Fruit fly (Drosophila melanogaster) whole organism, wandering third instar larva: ENCODE data around the gene CG7872.

Source experiments
- Abd-B ChIP-seq: fragments of >200 bp; optimal IDR thresholded peaks from 2 replicates; lab custom pipeline; 2017; ENCODE audit warnings: missing biosample characterization, missing genetic modification characterization
- CG32264 ChIP-seq: fragments of 200-800 bp; sonication (Bioruptor generic); optimal IDR thresholded peaks from 2 replicates; lab custom pipeline; 2016; ENCODE audit warnings: missing biosample characterization, missing genetic modification characterization
- CG9705 ChIP-seq: fragments of 200-800 bp; sonication (Bioruptor generic); optimal IDR thresholded peaks from 2 replicates; lab custom pipeline; 2018; ENCODE audit warnings: missing biosample characterization, mild to moderate bottlenecking, missing genetic modification characterization
- CrebA ChIP-seq: fragments of 200-800 bp; sonication (Bioruptor generic); optimal IDR thresholded peaks from 2 replicates; lab custom pipeline; 2016; ENCODE audit warnings: missing biosample characterization, mild to moderate bottlenecking, missing genetic modification characterization, borderline replicate concordance
- Dfd ChIP-seq: fragments of >200 bp; optimal IDR thresholded peaks from 2 replicates; lab custom pipeline; 2017; ENCODE audit warnings: missing biosample characterization, missing genetic modification characterization
- Dif ChIP-seq: fragments of 200-275, 200-300 bp; sonication (Bioruptor generic); optimal IDR thresholded peaks from 2 replicates; lab custom pipeline; 2018; ENCODE audit warnings: missing biosample characterization, missing genetic modification characterization; ENCODE audit not compliant: partially characterized antibody
- GATAd ChIP-seq: sonication (Bioruptor generic); optimal IDR thresholded peaks from 2 replicates; lab custom pipeline; 2016; ENCODE audit warnings: missing biosample characterization, missing genetic modification characterization
- HLH106 ChIP-seq: fragments of 200-800 bp; optimal IDR thresholded peaks from 3 replicates; lab custom pipeline; 2019; ENCODE audit warnings: missing biosample characterization, mild to moderate bottlenecking, missing genetic modification characterization, moderate library complexity
- Hnf4 ChIP-seq: fragments of 200-800 bp; sonication (Bioruptor generic); optimal IDR thresholded peaks from 2 replicates; lab custom pipeline; 2016; ENCODE audit warnings: missing biosample characterization, mild to moderate bottlenecking, missing genetic modification characterization
- Hr78 ChIP-seq: fragments of >200 bp; optimal IDR thresholded peaks from 2 replicates; lab custom pipeline; 2017; ENCODE audit warnings: missing biosample characterization, missing genetic modification characterization
- Hr83 ChIP-seq: fragments of 200-300 bp; sonication (Bioruptor generic); optimal IDR thresholded peaks from 2 replicates; lab custom pipeline; 2016; ENCODE audit warnings: missing biosample characterization, mild to moderate bottlenecking, missing genetic modification characterization, moderate library complexity; ENCODE audit not compliant: poor library complexity, severe bottlenecking
- Jra ChIP-seq: sonication (Bioruptor generic); optimal IDR thresholded peaks from 2 replicates; lab custom pipeline; 2016; ENCODE audit warnings: missing biosample characterization, missing genetic modification characterization
- Mio ChIP-seq: sonication (Bioruptor generic); optimal IDR thresholded peaks from 2 replicates; lab custom pipeline; 2016; ENCODE audit warnings: missing biosample characterization, missing genetic modification characterization
- Myc ChIP-seq: fragments of >200 bp; optimal IDR thresholded peaks from 2 replicates; lab custom pipeline; 2017
- N ChIP-seq: fragments of >200 bp; optimal IDR thresholded peaks from 2 replicates; lab custom pipeline; 2018; ENCODE audit warnings: missing biosample characterization, missing external identifiers, missing genetic modification characterization
- OdsH ChIP-seq: fragments of 200-800 bp; sonication (Bioruptor generic); optimal IDR thresholded peaks from 2 replicates; lab custom pipeline; 2016; ENCODE audit warnings: missing biosample characterization, mild to moderate bottlenecking, missing genetic modification characterization
- Rel ChIP-seq, 2 experiments: fragments of 200-800 bp; sonication (Bioruptor generic) in 1 of 2; optimal IDR thresholded peaks; 2 replicates in 1 of 2; 3 replicates in 1 of 2; lab custom pipeline; 2016 to 2019; ENCODE audit warnings: mild to moderate bottlenecking in 2 of 2, missing biosample characterization in 2 of 2, missing genetic modification characterization in 2 of 2, moderate library complexity in 1 of 2
- Sp1 ChIP-seq: fragments of 200-800 bp; sonication (Bioruptor generic); optimal IDR thresholded peaks from 3 replicates; lab custom pipeline; 2019; ENCODE audit warnings: missing biosample characterization, mild to moderate bottlenecking, missing genetic modification characterization, moderate library complexity
- Vsx2 ChIP-seq: fragments of 200-300, 225-300 bp; sonication (Bioruptor generic); optimal IDR thresholded peaks from 2 replicates; lab custom pipeline; 2018; ENCODE audit warnings: missing biosample characterization, missing genetic modification characterization; ENCODE audit not compliant: partially characterized antibody
- br ChIP-seq: fragments of 200-800 bp; sonication (Bioruptor generic); optimal IDR thresholded peaks from 2 replicates; lab custom pipeline; 2016; ENCODE audit warnings: missing biosample characterization, missing genetic modification characterization
- brk ChIP-seq: fragments of 200-800 bp; sonication (Bioruptor generic); optimal IDR thresholded peaks from 2 replicates; lab custom pipeline; 2016; ENCODE audit warnings: missing biosample characterization, mild to moderate bottlenecking, missing genetic modification characterization
- dl ChIP-seq, 2 experiments: fragments of 175-275, 200-275 bp in 1 of 2; fragments of 200-275 bp in 1 of 2; sonication (Bioruptor generic); optimal IDR thresholded peaks; lab custom pipeline; 2018; ENCODE audit warnings: mild to moderate bottlenecking in 2 of 2, missing biosample characterization in 2 of 2, missing genetic modification characterization in 2 of 2, moderate library complexity in 2 of 2; ENCODE audit not compliant: partially characterized antibody in 2 of 2, insufficient read depth in 1 of 2
- dmrt93B ChIP-seq: fragments of 200-800 bp; sonication (Bioruptor generic); optimal IDR thresholded peaks from 2 replicates; lab custom pipeline; 2018; ENCODE audit warnings: missing biosample characterization, mild to moderate bottlenecking, missing genetic modification characterization
- dsf ChIP-seq: sonication (Bioruptor generic); optimal IDR thresholded peaks from 2 replicates; lab custom pipeline; 2016; ENCODE audit warnings: missing biosample characterization, missing genetic modification characterization, borderline replicate concordance
- ey ChIP-seq: fragments of 200-800 bp; sonication (Bioruptor generic); optimal IDR thresholded peaks from 2 replicates; lab custom pipeline; 2016; ENCODE audit warnings: missing biosample characterization, missing genetic modification characterization
- foxo ChIP-seq, 2 experiments: fragments of 200-800 bp; sonication (Bioruptor generic); optimal IDR thresholded peaks; 2 replicates in 1 of 2; 3 replicates in 1 of 2; lab custom pipeline; 2016 to 2017; ENCODE audit warnings: missing biosample characterization in 2 of 2, missing genetic modification characterization in 2 of 2
- fru ChIP-seq: fragments of 200-800 bp; sonication (Bioruptor generic); optimal IDR thresholded peaks from 3 replicates; lab custom pipeline; 2016; ENCODE audit warnings: missing biosample characterization, mild to moderate bottlenecking, missing genetic modification characterization
- h ChIP-seq: fragments of 200-800 bp; sonication (Bioruptor generic); optimal IDR thresholded peaks from 3 replicates; lab custom pipeline; 2016; ENCODE audit warnings: missing biosample characterization, mild to moderate bottlenecking, missing genetic modification characterization
- jim ChIP-seq: fragments of 175-275, 200-325 bp; sonication (Bioruptor generic); optimal IDR thresholded peaks from 2 replicates; lab custom pipeline; 2016; ENCODE audit warnings: missing biosample characterization, mild to moderate bottlenecking, missing genetic modification characterization
- lola ChIP-seq: fragments of >200 bp; optimal IDR thresholded peaks from 2 replicates; lab custom pipeline; 2017; ENCODE audit warnings: missing biosample characterization, missing genetic modification characterization
- pan ChIP-seq: fragments of >200 bp; optimal IDR thresholded peaks from 2 replicates; lab custom pipeline; 2017
- psq ChIP-seq: fragments of 200-800 bp; sonication (Bioruptor generic); optimal IDR thresholded peaks from 3 replicates; lab custom pipeline; 2017; ENCODE audit warnings: missing biosample characterization, mild to moderate bottlenecking, missing genetic modification characterization, moderate library complexity
- rgr ChIP-seq: fragments of 200-800 bp; sonication (Bioruptor generic); optimal IDR thresholded peaks from 3 replicates; lab custom pipeline; 2016; ENCODE audit warnings: missing biosample characterization, mild to moderate bottlenecking, missing genetic modification characterization
- sage ChIP-seq: fragments of 200-800 bp; sonication (Bioruptor generic); optimal IDR thresholded peaks from 2 replicates; lab custom pipeline; 2016; ENCODE audit warnings: missing biosample characterization, mild to moderate bottlenecking, missing genetic modification characterization
- sv ChIP-seq: fragments of 200-800 bp; sonication (Bioruptor generic); optimal IDR thresholded peaks from 3 replicates; lab custom pipeline; 2016; ENCODE audit warnings: missing biosample characterization, missing genetic modification characterization
- tai ChIP-seq: sonication (Bioruptor generic); optimal IDR thresholded peaks from 2 replicates; lab custom pipeline; 2016; ENCODE audit warnings: missing biosample characterization, missing genetic modification characterization
- usp ChIP-seq: fragments of >200 bp; optimal IDR thresholded peaks from 2 replicates; lab custom pipeline; 2017; ENCODE audit warnings: missing biosample characterization, missing genetic modification characterization
- woc ChIP-seq: sonication (Bioruptor generic); optimal IDR thresholded peaks from 2 replicates; lab custom pipeline; 2016; ENCODE audit warnings: missing biosample characterization, mild to moderate bottlenecking, missing genetic modification characterization

Gene CG7872

DNA sequence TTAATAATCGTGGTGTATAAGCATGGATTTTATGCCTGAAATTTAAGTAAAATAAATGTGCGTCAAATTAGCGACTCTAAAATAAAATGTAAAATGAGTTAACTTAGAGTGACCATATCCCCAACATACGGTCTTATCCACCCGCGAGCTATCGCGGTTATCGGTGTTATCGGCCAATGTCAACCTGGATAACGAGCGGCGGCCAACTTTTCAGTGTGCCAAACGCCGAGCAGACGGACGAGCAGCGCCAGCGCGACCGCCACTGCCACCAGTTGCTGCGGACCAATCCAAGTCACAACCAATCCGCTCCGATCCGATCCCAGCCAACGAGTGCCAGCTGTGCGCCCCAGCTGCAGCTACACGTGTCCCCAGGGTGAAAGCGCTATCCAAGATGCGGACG lies at the start of gene CG7872, which contains the start of gene cerv:
Gene CG7872 (plus strand): TSS at position 163 of the 400 bp plus-strand sequence.
Gene cerv (minus strand): TSS at position 129 of the 400 bp plus-strand sequence.
- TF ChIP-seq fru (GFP tag; lab: Kevin White, UChicago) = no peak
- TF ChIP-seq dmrt93B (GFP tag; lab: Kevin White, UChicago) = no peak
- no peak for TF ChIP-seq Dif (GFP tag; lab: Kevin White, UChicago)
- peak; percentile 37 for TF ChIP-seq Hr83 (GFP tag; lab: Kevin White, UChicago)
- TF ChIP-seq sage = no peak
- TF ChIP-seq rgr (GFP tag; lab: Kevin White, UChicago) = peak; percentile 3
- TF ChIP-seq brk = no peak
- no peak for TF ChIP-seq GATAd
- TF ChIP-seq woc (GFP tag; lab: Kevin White, UChicago) = no peak
- no peak for TF ChIP-seq OdsH (GFP tag; lab: Kevin White, UChicago)
- TF ChIP-seq foxo (GFP tag; optimal IDR thresholded peaks at IDR 0.05; lab: Kevin White, UChicago) = peak in 1 of 2 experiments; percentile 8
- TF ChIP-seq Hr78 (GFP tag; lab: Kevin White, UChicago) = no peak
- no peak for TF ChIP-seq Rel (GFP tag; optimal IDR thresholded peaks at IDR 0.05; lab: Kevin White, UChicago)
- TF ChIP-seq Rel (tag; optimal IDR thresholded peaks at IDR 0.05; lab: Kevin White, UChicago) = peak; percentile 1
- TF ChIP-seq Mio = no peak

DNA sequence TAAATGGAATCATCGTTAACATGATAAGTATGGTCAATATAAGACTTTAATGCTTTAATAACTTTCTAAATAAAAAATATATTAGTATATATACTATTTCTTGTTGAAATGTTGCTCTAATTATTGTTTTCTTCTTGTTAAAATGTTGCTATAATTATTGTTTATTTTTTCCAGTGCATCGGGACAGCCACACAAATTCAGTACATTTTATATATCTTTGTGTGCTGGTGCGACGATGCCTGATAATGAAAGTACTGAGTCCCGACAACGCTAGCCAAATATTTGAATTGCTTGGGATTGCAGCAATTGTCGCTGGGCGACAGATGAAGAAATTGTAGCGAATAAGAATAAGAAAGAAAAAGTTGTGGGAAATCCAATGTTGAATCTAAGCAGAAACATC lies 48.8 kb upstream of the CG7872 start:
- TF ChIP-seq OdsH (GFP tag; lab: Kevin White, UChicago) (no peak), jim (no peak), Sp1 (GFP tag; lab: Kevin White, UChicago) (peak; percentile 1), tai (GFP tag; lab: Kevin White, UChicago) (no peak), psq (no peak), h (GFP tag; lab: Kevin White, UChicago) (no peak), sage (no peak), Dif (GFP tag; lab: Kevin White, UChicago) (no peak), usp (GFP tag; lab: Kevin White, UChicago) (no peak), HLH106 (tag; lab: Kevin White, UChicago) (peak; percentile 38)

DNA sequence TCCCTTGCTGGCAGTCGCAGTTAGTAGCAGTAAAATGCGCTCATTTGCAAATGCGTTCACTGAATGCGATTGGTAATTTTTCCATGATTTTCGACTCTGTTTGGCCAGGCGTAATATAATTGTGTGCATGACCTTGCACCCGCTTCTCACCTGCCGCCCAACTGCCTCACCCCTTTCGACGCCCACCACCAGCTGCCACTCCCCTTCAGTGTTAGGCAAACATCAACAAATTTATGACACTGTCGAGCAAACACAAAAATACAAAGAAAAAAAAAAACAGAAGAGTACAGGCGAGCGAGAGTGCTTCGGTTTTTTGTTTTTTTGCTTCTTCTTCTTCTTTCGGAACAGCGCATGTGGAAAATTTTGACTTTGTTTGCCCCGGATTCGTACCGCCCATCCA lies 48.0 kb upstream of the CG7872 start:
- TF ChIP-seq Rel (GFP tag; optimal IDR thresholded peaks at IDR 0.05; lab: Kevin White, UChicago) = no peak
- no peak for TF ChIP-seq Rel (tag; optimal IDR thresholded peaks at IDR 0.05; lab: Kevin White, UChicago)
- peak; percentile 63 for TF ChIP-seq Dfd (GFP tag; lab: Kevin White, UChicago)
- peak; percentile 33 for TF ChIP-seq Hr83 (GFP tag; lab: Kevin White, UChicago)
- TF ChIP-seq jim = peak; percentile 19
- no peak for TF ChIP-seq CG9705 (GFP tag; lab: Kevin White, UChicago)

DNA sequence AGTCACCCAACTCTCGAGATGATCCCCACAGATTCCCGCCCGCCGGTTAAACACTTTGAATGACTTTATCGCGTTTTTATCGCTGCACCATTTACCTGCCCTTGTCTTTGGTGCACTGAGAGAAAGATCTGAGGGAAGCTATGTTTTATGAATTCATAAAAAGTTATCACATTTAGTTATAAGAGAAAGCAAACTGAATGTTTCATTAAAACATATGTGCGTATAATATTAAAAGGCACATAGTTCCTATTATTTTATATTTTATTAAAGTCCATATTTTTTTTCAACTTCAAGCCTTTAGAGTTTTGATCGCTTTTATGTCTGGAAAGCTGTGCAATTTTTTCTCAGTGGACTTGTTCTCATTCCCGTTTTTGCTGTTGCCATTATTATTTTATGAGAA lies 47.6 kb upstream of the CG7872 start:
- no peak for TF ChIP-seq brk
- TF ChIP-seq fru (GFP tag; lab: Kevin White, UChicago) = peak; percentile 10
- TF ChIP-seq usp (GFP tag; lab: Kevin White, UChicago) = no peak
- peak; percentile 21 for TF ChIP-seq CG9705 (GFP tag; lab: Kevin White, UChicago)
- TF ChIP-seq Dfd (GFP tag; lab: Kevin White, UChicago) = no peak
- TF ChIP-seq foxo (GFP tag; optimal IDR thresholded peaks at IDR 0.05; lab: Kevin White, UChicago) = peak in 1 of 2 experiments; percentile 55
- TF ChIP-seq Sp1 (GFP tag; lab: Kevin White, UChicago) = peak; percentile 60
- TF ChIP-seq Hr78 (GFP tag; lab: Kevin White, UChicago) = no peak
- TF ChIP-seq tai (GFP tag; lab: Kevin White, UChicago) = no peak
- TF ChIP-seq CG32264 = no peak
- TF ChIP-seq N (GFP tag; lab: Kevin White, UChicago) = no peak
- no peak for TF ChIP-seq Myc (lab: Kevin White, UChicago)
- TF ChIP-seq psq = peak; percentile 44
- no peak for TF ChIP-seq jim
- TF ChIP-seq lola (GFP tag; lab: Kevin White, UChicago) = no peak
- TF ChIP-seq dl (GFP tag; optimal IDR thresholded peaks at IDR 0.05; lab: Kevin White, UChicago; ENCODE audit: insufficient read depth in 1 of 2, partially characterized antibody in 2 of 2) = no peak
- TF ChIP-seq sage = no peak
- no peak for TF ChIP-seq rgr (GFP tag; lab: Kevin White, UChicago)
- TF ChIP-seq Mio = no peak
- peak; percentile 3 for TF ChIP-seq OdsH (GFP tag; lab: Kevin White, UChicago)
- no peak for TF ChIP-seq br (GFP tag; lab: Kevin White, UChicago)
- TF ChIP-seq dmrt93B (GFP tag; lab: Kevin White, UChicago) = peak; percentile 2
- no peak for TF ChIP-seq sv
- TF ChIP-seq Rel (GFP tag; optimal IDR thresholded peaks at IDR 0.05; lab: Kevin White, UChicago) = no peak
- no peak for TF ChIP-seq Rel (tag; optimal IDR thresholded peaks at IDR 0.05; lab: Kevin White, UChicago)
- no peak for TF ChIP-seq dsf (GFP tag; lab: Kevin White, UChicago)
- no peak for TF ChIP-seq Jra (GFP tag; lab: Kevin White, UChicago)
- peak; percentile 70 for TF ChIP-seq HLH106 (tag; lab: Kevin White, UChicago)
- TF ChIP-seq CrebA (GFP tag; lab: Kevin White, UChicago) = no peak
- no peak for TF ChIP-seq pan (lab: Kevin White, UChicago)
- no peak for TF ChIP-seq Dif (GFP tag; lab: Kevin White, UChicago)
- no peak for TF ChIP-seq Abd-B (GFP tag; lab: Kevin White, UChicago)
- TF ChIP-seq Hnf4 (GFP tag; lab: Kevin White, UChicago) = peak; percentile 32
- peak; percentile 10 for TF ChIP-seq woc (GFP tag; lab: Kevin White, UChicago)
- no peak for TF ChIP-seq Hr83 (GFP tag; lab: Kevin White, UChicago)
- peak; percentile 4 for TF ChIP-seq ey (GFP tag; lab: Kevin White, UChicago)
- TF ChIP-seq h (GFP tag; lab: Kevin White, UChicago) = peak; percentile 50
- no peak for TF ChIP-seq Vsx2 (GFP tag; lab: Kevin White, UChicago)
- no peak for TF ChIP-seq GATAd
